Fruit fly (Drosophila melanogaster): ENCODE data around the gene Dysb.

The Dysb gene

dm6 chr3L:18890283-18891175 is 23.0 kb downstream of the Dysb start, which contains the start of gene CG3961 (continued):
- TF ChIP-seq CG11085 (GFP tag; IDR thresholded peaks at IDR 0.05) (peak; percentile 59), phol (tag; optimal IDR thresholded peaks at IDR 0.05) (peak; percentile 99), kni (GFP tag; optimal IDR thresholded peaks at IDR 0.05) (peak; percentile 86), CG11560 (tag; IDR thresholded peaks at IDR 0.05) (peak; percentile 84; the same call in 2 of the 3 replicates), CG11695 (GFP tag; IDR thresholded peaks at IDR 0.05) (peak; percentile 97), CG4282 (GFP tag; optimal IDR thresholded peaks at IDR 0.05) (peak; percentile 2), CG4707 (GFP tag; optimal IDR thresholded peaks at IDR 0.05) (peak; percentile 89), cg (GFP tag; optimal IDR thresholded peaks at IDR 0.05) (no peak), Dad (GFP tag; optimal IDR thresholded peaks at IDR 0.05) (peak; percentile 86), CG2678 (tag; optimal IDR thresholded peaks at IDR 0.05) (peak; percentile 99), corto (GFP tag; optimal IDR thresholded peaks at IDR 0.05) (peak; percentile 87), Ptx1 (GFP tag; IDR thresholded peaks at IDR 0.05) (peak; percentile 96), sna (GFP tag; IDR thresholded peaks at IDR 0.05; ENCODE audit: partially characterized antibody) (no peak; the same call in 1 of the 2 replicates), Deaf1 (tag; optimal IDR thresholded peaks at IDR 0.05) (peak; percentile 86), NK7.1 (GFP tag; optimal IDR thresholded peaks at IDR 0.05) (peak; percentile 81), chm (GFP tag; IDR thresholded peaks at IDR 0.05) (peak; percentile 83; the same call in 1 of the 2 replicates), HLH4C (GFP tag; IDR thresholded peaks at IDR 0.05; ENCODE audit: partially characterized antibody) (no peak), Taf1 (GFP tag; IDR thresholded peaks at IDR 0.05) (peak; percentile 51; the same call in 1 of the 2 replicates), psq (GFP tag; optimal IDR thresholded peaks at IDR 0.05) (peak; percentile 89), Hr78 (GFP tag; optimal IDR thresholded peaks at IDR 0.05) (peak in 1 of 2 experiments; percentile 96), Dfd (GFP tag; optimal IDR thresholded peaks at IDR 0.05) (peak in 1 of 2 experiments; percentile 85), org-1 (GFP tag; optimal IDR thresholded peaks at IDR 0.05) (peak; percentile 99), Gug (GFP tag; IDR thresholded peaks at IDR 0.05) (peak; percentile 81), CG12299 (tag; optimal IDR thresholded peaks at IDR 0.05) (peak; percentile 95), HmgD (GFP tag; optimal IDR thresholded peaks at IDR 0.05) (peak; percentile 3), toy (GFP tag; IDR thresholded peaks at IDR 0.05) (peak; percentile 69; the same call in 1 of the 2 replicates), caup (GFP tag; optimal IDR thresholded peaks at IDR 0.05; ENCODE audit: severe bottlenecking) (peak; percentile 94), CG13296 (GFP tag; optimal IDR thresholded peaks at IDR 0.05) (peak; percentile 97), CG10366 (GFP tag; IDR thresholded peaks at IDR 0.05) (peak; percentile 88), Fer1 (GFP tag; optimal IDR thresholded peaks at IDR 0.05) (peak; percentile 96), CG10959 (GFP tag; IDR thresholded peaks at IDR 0.05) (peak; percentile 81), schlank (tag; optimal IDR thresholded peaks at IDR 0.05) (peak; percentile 75), ind (GFP tag; optimal IDR thresholded peaks at IDR 0.05) (peak; percentile 96), salm (tag; optimal IDR thresholded peaks at IDR 0.05) (peak; percentile 97), Neu2 (GFP tag; optimal IDR thresholded peaks at IDR 0.05; ENCODE audit: borderline replicate concordance) (no peak), sim (GFP tag; IDR thresholded peaks at IDR 0.05) (peak; percentile 80; the same call in 1 of the 2 replicates), ham (GFP tag; IDR thresholded peaks at IDR 0.05) (0 out of 2 replicates have a peak, but pooled peaks have one; percentile 36), Eip74EF (GFP tag; optimal IDR thresholded peaks at IDR 0.05) (peak in 1 of 2 experiments; percentile 99), fd3F (GFP tag; optimal IDR thresholded peaks at IDR 0.05) (peak; percentile 93), MTF-1 (GFP tag; optimal IDR thresholded peaks at IDR 0.05; ENCODE audit: borderline replicate concordance) (peak; percentile 78), CG6689 (GFP tag; IDR thresholded peaks at IDR 0.05) (peak; percentile 97), tap (tag; optimal IDR thresholded peaks at IDR 0.05) (peak; percentile 97), E2f2 (GFP tag; IDR thresholded peaks at IDR 0.05) (peak; percentile 79), CG31224 (GFP tag; IDR thresholded peaks at IDR 0.05) (peak; percentile 68), bigmax (GFP tag; optimal IDR thresholded peaks at IDR 0.05) (no peak), twi (tag; optimal IDR thresholded peaks at IDR 0.05) (peak; percentile 96), Elba2 (GFP tag; optimal IDR thresholded peaks at IDR 0.05) (no peak)
